Fruit fly (Drosophila melanogaster): ENCODE measurements around the gene Jon99Cii.

The Jon99Cii gene

dm6 chr3R:29903775-29904356 is 20.5 kb downstream of the Jon99Cii start, which contains the start of gene CG15517 (continued):
- no peak for TF ChIP-seq esg (GFP tag; conservative IDR thresholded peaks at IDR 0.05)
- TF ChIP-seq Ssrp (tag; optimal IDR thresholded peaks at IDR 0.05) = peak; percentile 27
- TF ChIP-seq CG17385 (GFP tag; optimal IDR thresholded peaks at IDR 0.05) = no peak
- no peak for TF ChIP-seq unc-4 (GFP tag; IDR thresholded peaks at IDR 0.05; ENCODE audit: partially characterized antibody)
- peak; percentile 66 for TF ChIP-seq Med (GFP tag)
- TF ChIP-seq cato (GFP tag; optimal IDR thresholded peaks at IDR 0.05; ENCODE audit: borderline replicate concordance) = no peak
- no peak for TF ChIP-seq Fer2 (tag; optimal IDR thresholded peaks at IDR 0.05)
- no peak for TF ChIP-seq CG10209 (GFP tag; optimal IDR thresholded peaks at IDR 0.05)
- no peak for TF ChIP-seq Atf-2 (GFP tag; optimal IDR thresholded peaks at IDR 0.05)
- peak; percentile 67; the same call in 1 of the 2 replicates for TF ChIP-seq amos (GFP tag; IDR thresholded peaks at IDR 0.05; ENCODE audit: partially characterized antibody)
- TF ChIP-seq CG6254 (GFP tag; optimal IDR thresholded peaks at IDR 0.05) = no peak
- TF ChIP-seq bowl (GFP tag; IDR thresholded peaks at IDR 0.05) = no peak
- peak; percentile 73 for TF ChIP-seq Bgb (GFP tag; IDR thresholded peaks at IDR 0.05; ENCODE audit: partially characterized antibody)
- no peak for TF ChIP-seq Poxn (GFP tag; IDR thresholded peaks at IDR 0.05)
- TF ChIP-seq CG2116 (GFP tag; optimal IDR thresholded peaks at IDR 0.05) = no peak
- TF ChIP-seq slp2 (GFP tag; optimal IDR thresholded peaks at IDR 0.05) = no peak
- peak; percentile 14 for TF ChIP-seq PHDP (tag; optimal IDR thresholded peaks at IDR 0.05)
- no peak for TF ChIP-seq nerfin-2 (GFP tag; IDR thresholded peaks at IDR 0.05; ENCODE audit: partially characterized antibody)
- TF ChIP-seq Meics (GFP tag; optimal IDR thresholded peaks at IDR 0.05) = no peak
- TF ChIP-seq Drgx (GFP tag; IDR thresholded peaks at IDR 0.05) = no peak
- TF ChIP-seq Oaz (GFP tag; IDR thresholded peaks at IDR 0.05) = no peak
- TF ChIP-seq so (GFP tag; IDR thresholded peaks at IDR 0.05) = no peak
- no peak for TF ChIP-seq Sry-β (GFP tag; optimal IDR thresholded peaks at IDR 0.05)
- TF ChIP-seq Ada2b (GFP tag; IDR thresholded peaks at IDR 0.05) = no peak
- TF ChIP-seq ato (GFP tag; IDR thresholded peaks at IDR 0.05; ENCODE audit: partially characterized antibody) = no peak
- no peak for TF ChIP-seq eve (GFP tag; optimal IDR thresholded peaks at IDR 0.05)
- no peak for TF ChIP-seq Gsc (GFP tag; IDR thresholded peaks at IDR 0.05)
- no peak for TF ChIP-seq Side (GFP tag; optimal IDR thresholded peaks at IDR 0.05)
- TF ChIP-seq CG14965 (GFP tag; optimal IDR thresholded peaks at IDR 0.05; ENCODE audit: borderline replicate concordance) = no peak
- peak; percentile 2 for TF ChIP-seq cg (GFP tag; optimal IDR thresholded peaks at IDR 0.05)
- no peak for TF ChIP-seq CG2202 (tag; optimal IDR thresholded peaks at IDR 0.05)
- no peak for TF ChIP-seq H2.0 (GFP tag; IDR thresholded peaks at IDR 0.05)
- TF ChIP-seq lab (GFP tag; optimal IDR thresholded peaks at IDR 0.05) = no peak
- TF ChIP-seq bcd (GFP tag; optimal IDR thresholded peaks at IDR 0.05) = no peak
- 0 out of 2 replicates have a peak, but pooled peaks have one; percentile 6 for TF ChIP-seq CG31224 (GFP tag; IDR thresholded peaks at IDR 0.05)
- TF ChIP-seq CG1832 (GFP tag; optimal IDR thresholded peaks at IDR 0.05) = no peak
- TF ChIP-seq CG16779 (GFP tag; IDR thresholded peaks at IDR 0.05) = no peak
- no peak for TF ChIP-seq GATAe (GFP tag; conservative IDR thresholded peaks at IDR 0.05)
- TF ChIP-seq crp (GFP tag; optimal IDR thresholded peaks at IDR 0.05) = no peak
- no peak for TF ChIP-seq CG10462 (GFP tag; optimal IDR thresholded peaks at IDR 0.05)
- no peak for TF ChIP-seq CG43689 (GFP tag; IDR thresholded peaks at IDR 0.05)
- no peak for TF ChIP-seq zfh1 (GFP tag; IDR thresholded peaks at IDR 0.05)
- no peak for TF ChIP-seq CG2129 (GFP tag; IDR thresholded peaks at IDR 0.05; ENCODE audit: partially characterized antibody)
- TF ChIP-seq CG34422 (GFP tag; IDR thresholded peaks at IDR 0.05) = no peak
- TF ChIP-seq Nf-YB (GFP tag; optimal IDR thresholded peaks at IDR 0.05) = no peak
- no peak for TF ChIP-seq CG14441 (GFP tag; IDR thresholded peaks at IDR 0.05)
- TF ChIP-seq ken (GFP tag; IDR thresholded peaks at IDR 0.05) = no peak
- no peak for TF ChIP-seq HLH3B (GFP tag; IDR thresholded peaks at IDR 0.05)
- no peak for TF ChIP-seq HHEX (GFP tag; optimal IDR thresholded peaks at IDR 0.05)
- TF ChIP-seq cas (GFP tag; IDR thresholded peaks at IDR 0.05) = no peak
